Fruit fly (Drosophila melanogaster): ENCODE data around the gene CG14621.

The CG14621 gene

DNA sequence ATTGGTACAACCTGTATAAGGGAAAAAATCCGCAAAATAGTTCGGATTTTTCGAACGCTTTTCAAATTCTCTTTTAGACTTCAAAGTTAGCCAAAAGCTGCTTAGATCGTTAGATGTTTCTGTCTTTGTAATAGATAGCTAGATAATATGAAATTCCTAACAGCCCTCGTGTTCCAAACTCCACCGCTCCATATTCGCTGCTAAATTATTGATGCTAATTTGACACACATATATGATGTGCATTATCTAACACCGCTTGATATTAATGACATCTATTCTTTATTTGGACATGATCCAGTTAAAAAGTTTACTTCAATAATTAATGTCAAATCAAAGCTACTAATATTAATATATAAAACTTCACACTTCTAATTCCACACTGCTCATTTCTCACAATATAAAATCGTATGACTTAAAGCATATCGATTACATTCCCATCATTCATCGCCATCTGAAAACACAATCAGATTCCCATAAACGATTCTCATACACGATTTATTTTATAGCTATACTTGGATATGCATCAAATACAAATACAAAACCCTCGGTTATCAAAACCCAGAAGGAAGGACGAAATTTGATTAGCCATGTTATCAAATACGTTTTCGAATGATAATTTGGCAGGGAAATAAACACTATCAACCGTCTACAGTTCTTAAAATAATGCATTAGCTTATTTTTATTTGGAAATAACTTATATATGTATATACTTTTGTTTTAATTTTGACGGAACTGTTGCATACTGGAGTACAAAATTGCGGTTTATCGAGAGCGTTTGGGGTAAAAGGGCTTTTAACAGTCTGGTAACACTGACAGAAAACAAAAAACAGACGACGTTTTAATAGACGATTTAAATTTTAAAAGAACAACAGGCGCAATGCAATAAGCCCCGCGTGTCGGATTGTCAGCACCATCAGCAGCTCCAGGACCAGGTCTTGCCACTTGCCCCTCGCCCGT, at the start of gene CG14621:
TSS of gene CG14621 (plus strand) at position 274 of the 957 bp plus-strand sequence.
- TF ChIP-seq CG8478 (optimal IDR thresholded peaks at IDR 0.05) (no peak), psq (optimal IDR thresholded peaks at IDR 0.05) (no peak), usp (GFP tag; optimal IDR thresholded peaks at IDR 0.05) (no peak), EcR (GFP tag; optimal IDR thresholded peaks at IDR 0.05) (no peak), pan (optimal IDR thresholded peaks at IDR 0.05) (no peak), Dll (optimal IDR thresholded peaks at IDR 0.05) (no peak)

dm6 chrX:22432929-22433605, 11.0 kb upstream of the CG14621 start:
- peak; percentile 99 for TF ChIP-seq pan (optimal IDR thresholded peaks at IDR 0.05)

DNA sequence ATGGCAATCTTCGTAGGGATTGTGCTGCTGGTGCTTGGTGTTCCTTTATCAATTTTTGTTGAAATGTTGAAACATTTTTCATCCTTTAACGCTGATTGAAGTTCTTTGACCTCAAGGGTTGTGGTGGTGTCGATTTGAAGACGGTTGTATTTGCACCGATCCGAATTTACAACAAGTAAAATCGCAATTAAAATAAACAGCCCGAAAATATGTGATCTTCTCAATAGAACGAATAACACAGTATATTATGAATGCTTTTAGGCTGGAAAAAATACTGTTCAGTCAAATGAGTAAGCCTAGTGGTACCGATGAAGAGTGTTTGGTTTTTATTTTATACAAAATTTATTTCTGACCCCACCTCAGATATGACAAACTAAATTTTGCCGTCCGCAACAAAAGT, 981 bp upstream of the CG14621 start:
- no peak for TF ChIP-seq usp (GFP tag; optimal IDR thresholded peaks at IDR 0.05)

- TF ChIP-seq Dll (optimal IDR thresholded peaks at IDR 0.05): no peak
- no peak for TF ChIP-seq pan (optimal IDR thresholded peaks at IDR 0.05)
- TF ChIP-seq CG8478 (optimal IDR thresholded peaks at IDR 0.05): no peak
Measured at dm6 chrX:22443518-22443917, 509 bp upstream of the CG14621 start.

dm6 chrX:22449191-22449787, 5.3 kb downstream of the CG14621 start, which contains the start of the genes CG14615 and tilB:
TSS of gene CG14615 (minus strand) at chrX:22449491.
TSS of gene tilB (plus strand) at chrX:22449737.
- no peak for TF ChIP-seq EcR (GFP tag; optimal IDR thresholded peaks at IDR 0.05)
- no peak for TF ChIP-seq usp (GFP tag; optimal IDR thresholded peaks at IDR 0.05)
- no peak for TF ChIP-seq psq (optimal IDR thresholded peaks at IDR 0.05)
- TF ChIP-seq pan (optimal IDR thresholded peaks at IDR 0.05): no peak
- TF ChIP-seq Dll (optimal IDR thresholded peaks at IDR 0.05): no peak
- no peak for TF ChIP-seq CG8478 (optimal IDR thresholded peaks at IDR 0.05)

DNA sequence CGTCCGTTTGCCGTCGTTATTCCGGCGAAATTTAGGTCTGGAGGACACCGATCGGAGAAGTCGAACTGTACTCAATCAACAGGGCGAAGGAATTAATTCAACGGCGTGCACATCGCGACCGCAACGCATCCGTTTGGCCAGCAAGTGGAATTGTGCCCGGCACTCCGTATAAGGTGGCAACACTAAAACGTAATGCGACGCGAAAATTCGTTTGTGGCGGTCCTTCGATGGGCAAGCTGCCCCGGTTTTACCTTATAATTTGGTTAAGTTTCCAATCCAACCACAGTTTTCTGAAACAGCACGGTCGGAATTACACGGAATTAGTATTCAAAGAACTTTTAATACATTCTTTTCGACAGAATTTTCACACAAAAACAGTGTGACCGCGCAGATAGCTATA, 11.0 kb downstream of the CG14621 start, which contains the start of gene wap:
TSS of gene wap (minus strand) at position 400 of the 400 bp plus-strand sequence.
- TF ChIP-seq Dll (optimal IDR thresholded peaks at IDR 0.05): no peak
- TF ChIP-seq CG8478 (optimal IDR thresholded peaks at IDR 0.05): no peak
- no peak for TF ChIP-seq usp (GFP tag; optimal IDR thresholded peaks at IDR 0.05)

DNA sequence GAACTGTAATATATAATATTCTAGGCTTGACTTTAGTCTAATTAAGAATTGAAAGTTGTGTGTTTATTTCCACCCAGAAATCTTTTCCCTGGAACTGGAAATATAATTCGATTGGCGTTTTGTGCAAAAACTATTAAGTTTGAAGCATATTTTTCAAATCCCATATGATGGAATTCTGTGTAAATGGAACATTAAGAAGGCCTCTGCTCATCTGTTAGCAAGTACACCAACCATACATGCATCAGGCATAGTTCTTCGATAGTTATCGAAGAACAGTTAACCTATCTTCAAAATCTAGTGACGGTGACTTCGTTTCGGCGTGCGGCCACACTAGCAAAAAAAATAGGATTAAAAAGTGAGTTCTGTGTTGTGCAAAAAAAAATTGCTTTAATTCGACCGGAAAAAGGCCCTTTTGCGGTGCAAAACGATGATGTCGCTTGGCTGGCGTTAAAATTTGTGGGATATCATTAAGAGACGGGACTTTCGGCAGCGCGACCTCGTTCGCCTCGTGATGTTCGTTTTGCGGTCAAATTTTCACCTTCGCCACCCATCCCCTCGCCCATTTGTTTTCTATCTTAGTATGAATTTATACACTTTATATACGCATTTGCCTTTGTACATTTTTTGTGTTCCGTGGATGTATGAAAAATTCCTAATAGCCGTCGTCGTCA, 11.6 kb downstream of the CG14621 start, which contains the start of gene Usp2:
TSS of gene Usp2 (plus strand) at position 295 of the 671 bp plus-strand sequence.
- TF ChIP-seq pan (optimal IDR thresholded peaks at IDR 0.05) (no peak), CG8478 (optimal IDR thresholded peaks at IDR 0.05) (no peak)

- no peak for TF ChIP-seq pan (optimal IDR thresholded peaks at IDR 0.05)
- TF ChIP-seq EcR (GFP tag; optimal IDR thresholded peaks at IDR 0.05): no peak
- TF ChIP-seq psq (optimal IDR thresholded peaks at IDR 0.05): no peak
- TF ChIP-seq usp (GFP tag; optimal IDR thresholded peaks at IDR 0.05): no peak
- TF ChIP-seq Dll (optimal IDR thresholded peaks at IDR 0.05): no peak
- no peak for TF ChIP-seq CG8478 (optimal IDR thresholded peaks at IDR 0.05)
Measured at dm6 chrX:22456180-22456948, 12.3 kb downstream of the CG14621 start.

dm6 chrX:22461218-22461760, 17.3 kb downstream of the CG14621 start:
- TF ChIP-seq pan (optimal IDR thresholded peaks at IDR 0.05): no peak
- no peak for TF ChIP-seq psq (optimal IDR thresholded peaks at IDR 0.05)
- no peak for TF ChIP-seq EcR (GFP tag; optimal IDR thresholded peaks at IDR 0.05)
- TF ChIP-seq CG8478 (optimal IDR thresholded peaks at IDR 0.05): no peak
- TF ChIP-seq Dll (optimal IDR thresholded peaks at IDR 0.05): no peak
- no peak for TF ChIP-seq usp (GFP tag; optimal IDR thresholded peaks at IDR 0.05)

DNA sequence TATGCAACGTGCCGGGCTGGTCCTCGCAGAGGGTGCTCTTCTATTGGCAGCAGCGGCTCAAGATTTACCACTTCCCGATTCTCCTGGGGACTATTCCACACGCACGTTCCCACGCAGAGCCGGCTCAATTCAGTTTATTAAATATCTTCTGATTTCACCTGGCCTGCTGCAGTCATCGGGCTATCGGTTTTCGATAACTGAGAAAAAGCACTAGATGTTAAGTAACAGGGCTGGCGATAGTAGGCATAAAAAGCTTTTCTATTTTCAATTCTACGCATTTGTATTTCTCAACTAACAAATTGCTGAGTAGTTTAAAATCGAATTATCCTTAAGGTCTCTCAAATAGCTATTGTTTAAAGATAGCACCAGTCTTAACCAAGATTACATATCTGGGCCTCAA, 27.8 kb downstream of the CG14621 start, which contains the start of gene CG14613:
TSS of gene CG14613 (minus strand) at position 203 of the 400 bp plus-strand sequence.
- TF ChIP-seq CG8478 (optimal IDR thresholded peaks at IDR 0.05) (no peak), psq (optimal IDR thresholded peaks at IDR 0.05) (no peak), EcR (GFP tag; optimal IDR thresholded peaks at IDR 0.05) (no peak), Dll (optimal IDR thresholded peaks at IDR 0.05) (no peak), usp (GFP tag; optimal IDR thresholded peaks at IDR 0.05) (no peak), pan (optimal IDR thresholded peaks at IDR 0.05) (no peak)

- TF ChIP-seq psq (optimal IDR thresholded peaks at IDR 0.05): no peak
Measured at dm6 chrX:22473520-22473919, 29.5 kb downstream of the CG14621 start, which contains the start of gene CG14618. TSS of gene CG14618 (plus strand) at chrX:22473698.
